Fruit fly (Drosophila melanogaster) whole organism, embryonic: ENCODE measurements around the gene Mis12.

Source experiments
- Abd-B ChIP-seq: fragments of 200-800 bp; sonication (Bioruptor generic); optimal IDR thresholded peaks from 2 replicates; lab custom pipeline; 2018; ENCODE audit warnings: missing biosample characterization, mild to moderate bottlenecking, missing genetic modification characterization, moderate library complexity
- BEAF-32 ChIP-seq: fragments of 200-800 bp; sonication (Bioruptor generic); optimal IDR thresholded peaks from 3 replicates; lab custom pipeline; 2017; ENCODE audit warnings: missing biosample characterization, missing genetic modification characterization, mild to moderate bottlenecking, moderate library complexity, missing genetic modification reagents
- CG11504 ChIP-seq: fragments of 200-800 bp; sonication (Bioruptor generic); optimal IDR thresholded peaks from 3 replicates; lab custom pipeline; 2019; ENCODE audit warnings: missing biosample characterization, mild to moderate bottlenecking, missing genetic modification characterization, moderate library complexity
- CG11696 ChIP-seq: fragments of 200-800 bp; sonication (Bioruptor generic); IDR thresholded peaks from 2 replicates; pipeline ENCODE4 v1.3.6; 2022; ENCODE audit warnings: missing biosample characterization, missing genetic modification characterization
- CG12155 ChIP-seq: fragments of 200-800 bp; sonication (Bioruptor generic); optimal IDR thresholded peaks from 3 replicates; lab custom pipeline; 2016; ENCODE audit warnings: missing biosample characterization, missing genetic modification characterization
- CG12942 ChIP-seq: fragments of 200-800 bp; sonication (Bioruptor generic); optimal IDR thresholded peaks from 3 replicates; lab custom pipeline; 2016; ENCODE audit warnings: missing biosample characterization, missing genetic modification characterization
- CG15011 ChIP-seq: fragments of 200-800 bp; sonication (Bioruptor generic); optimal IDR thresholded peaks from 3 replicates; lab custom pipeline; 2018; ENCODE audit warnings: missing biosample characterization, mild to moderate bottlenecking, missing genetic modification characterization
- CG17328 ChIP-seq: fragments of 200-800 bp; sonication (Bioruptor generic); IDR thresholded peaks from 2 replicates; pipeline ENCODE4 v1.3.6; 2022; ENCODE audit warnings: missing biosample characterization, missing genetic modification characterization
- CG2129 ChIP-seq: fragments of 200-800 bp; sonication (Bioruptor generic); IDR thresholded peaks from 2 replicates; pipeline ENCODE4 v1.3.6; 2022; ENCODE audit warnings: missing biosample characterization, missing genetic modification characterization; ENCODE audit not compliant: partially characterized antibody
- CG32767 ChIP-seq: fragments of 200-800 bp; sonication (Bioruptor generic); IDR thresholded peaks from 2 replicates; pipeline ENCODE4 v1.3.6; 2022; ENCODE audit warnings: missing biosample characterization, missing genetic modification characterization
- CG33213 ChIP-seq: fragments of 200-800 bp; sonication (Bioruptor generic); optimal IDR thresholded peaks from 3 replicates; lab custom pipeline; 2016; ENCODE audit warnings: missing biosample characterization, missing genetic modification characterization
- CG34422 ChIP-seq: fragments of 200-800 bp; sonication (Bioruptor generic); IDR thresholded peaks from 3 replicates; pipeline ENCODE4 v1.3.6; 2022; ENCODE audit warnings: missing biosample characterization, missing genetic modification characterization
- CG4617 ChIP-seq: fragments of 200-800 bp; sonication (Bioruptor generic); optimal IDR thresholded peaks from 3 replicates; lab custom pipeline; 2016; ENCODE audit warnings: missing biosample characterization, missing genetic modification characterization, borderline replicate concordance
- CG7271 ChIP-seq: fragments of 200-800 bp; sonication (Bioruptor generic); optimal IDR thresholded peaks from 2 replicates; lab custom pipeline; 2018; ENCODE audit warnings: missing biosample characterization, mild to moderate bottlenecking, missing genetic modification characterization, moderate library complexity
- CG8089 ChIP-seq: fragments of 200-800 bp; sonication (Bioruptor generic); optimal IDR thresholded peaks from 3 replicates; lab custom pipeline; 2016; ENCODE audit warnings: missing biosample characterization, missing genetic modification characterization
- CG8281 ChIP-seq: fragments of 200-800 bp; sonication (Bioruptor generic); optimal IDR thresholded peaks from 2 replicates; lab custom pipeline; 2018; ENCODE audit warnings: missing biosample characterization, mild to moderate bottlenecking, missing genetic modification characterization, moderate library complexity
- CG8388 ChIP-seq: fragments of 200-800 bp; sonication (Bioruptor generic); optimal IDR thresholded peaks from 2 replicates; lab custom pipeline; 2019; ENCODE audit warnings: missing biosample characterization, mild to moderate bottlenecking, missing genetic modification characterization, moderate library complexity
- CG9932 ChIP-seq: fragments of 200-800 bp; sonication (Bioruptor generic); IDR thresholded peaks from 2 replicates; pipeline ENCODE4 v1.3.6; 2022; ENCODE audit warnings: missing biosample characterization, missing genetic modification characterization
- Camta ChIP-seq: fragments of 200-800 bp; sonication (Bioruptor generic); optimal IDR thresholded peaks from 2 replicates; lab custom pipeline; 2016; ENCODE audit warnings: missing biosample characterization, missing genetic modification characterization
- Doc2 ChIP-seq: fragments of 200-800 bp; sonication (Bioruptor generic); IDR thresholded peaks from 2 replicates; pipeline ENCODE4 v1.3.6; 2022; ENCODE audit warnings: missing biosample characterization, missing genetic modification characterization
- Fer2 ChIP-seq: fragments of 200-800 bp; sonication (Bioruptor generic); optimal IDR thresholded peaks from 2 replicates; lab custom pipeline; 2018; ENCODE audit warnings: missing biosample characterization, mild to moderate bottlenecking, missing genetic modification characterization, moderate library complexity
- HLH3B ChIP-seq: fragments of 200-800 bp; sonication (Bioruptor generic); IDR thresholded peaks from 2 replicates; pipeline ENCODE4 v1.3.6; 2022; ENCODE audit warnings: missing biosample characterization, missing genetic modification characterization
- Hr51 ChIP-seq, 2 experiments: fragments of 200-800 bp; sonication (Bioruptor generic); optimal IDR thresholded peaks; 2 replicates in 1 of 2; 3 replicates in 1 of 2; lab custom pipeline; 2016 to 2018; ENCODE audit warnings: missing biosample characterization in 2 of 2, missing genetic modification characterization in 2 of 2, mild to moderate bottlenecking in 1 of 2, moderate library complexity in 1 of 2
- Lpt ChIP-seq: fragments of >200 bp; optimal IDR thresholded peaks from 2 replicates; lab custom pipeline; 2018; ENCODE audit warnings: missing biosample characterization, missing genetic modification characterization
- MBD-R2 ChIP-seq: fragments of 200-800 bp; sonication (Bioruptor generic); IDR thresholded peaks from 2 replicates; pipeline ENCODE4 v1.3.6; 2022; ENCODE audit warnings: missing biosample characterization, missing genetic modification characterization
- MESR4 ChIP-seq: fragments of 200-800 bp; sonication (Bioruptor generic); optimal IDR thresholded peaks from 2 replicates; lab custom pipeline; 2018; ENCODE audit warnings: missing biosample characterization, mild to moderate bottlenecking, missing genetic modification characterization, moderate library complexity
- NC2α ChIP-seq: fragments of 200-800 bp; sonication (Bioruptor generic); optimal IDR thresholded peaks from 2 replicates; lab custom pipeline; 2016; ENCODE audit warnings: missing biosample characterization, missing genetic modification characterization
- Nf-YB ChIP-seq: fragments of 200-800 bp; sonication (Bioruptor generic); optimal IDR thresholded peaks from 3 replicates; lab custom pipeline; 2019; ENCODE audit warnings: missing biosample characterization, mild to moderate bottlenecking, missing genetic modification characterization, moderate library complexity
- Optix ChIP-seq: fragments of 200-800 bp; sonication (Bioruptor generic); IDR thresholded peaks from 3 replicates; pipeline ENCODE4 v1.3.6; 2022; ENCODE audit warnings: missing biosample characterization, missing genetic modification characterization
- Taf1 ChIP-seq: fragments of 200-800 bp; sonication (Bioruptor generic); IDR thresholded peaks from 2 replicates; pipeline ENCODE4 v1.3.6; 2022; ENCODE audit warnings: missing biosample characterization, missing genetic modification characterization
- Vsx1 ChIP-seq: fragments of 200-800 bp; sonication (Bioruptor generic); optimal IDR thresholded peaks from 2 replicates; lab custom pipeline; 2017; ENCODE audit warnings: missing biosample characterization, mild to moderate bottlenecking, missing genetic modification characterization, missing genetic modification reagents
- bab2 ChIP-seq: fragments of 200-800 bp; sonication (Bioruptor generic); optimal IDR thresholded peaks from 2 replicates; lab custom pipeline; 2016; ENCODE audit warnings: missing biosample characterization, missing genetic modification characterization
- bigmax ChIP-seq: fragments of 200-800 bp; sonication (Bioruptor generic); optimal IDR thresholded peaks from 2 replicates; lab custom pipeline; 2018; ENCODE audit warnings: missing biosample characterization, mild to moderate bottlenecking, missing genetic modification characterization
- bsh ChIP-seq, 2 experiments: fragments of 200-800 bp; sonication (Bioruptor generic); optimal IDR thresholded peaks; 2 replicates each; lab custom pipeline; 2017 to 2018; ENCODE audit warnings: mild to moderate bottlenecking in 2 of 2, missing biosample characterization in 2 of 2, missing genetic modification characterization in 2 of 2, moderate library complexity in 1 of 2
- cato ChIP-seq: fragments of 200-800 bp; sonication (Bioruptor generic); optimal IDR thresholded peaks from 2 replicates; lab custom pipeline; 2016; ENCODE audit warnings: missing biosample characterization, missing genetic modification characterization, borderline replicate concordance
- chn ChIP-seq: fragments of 200-800 bp; sonication (Bioruptor generic); optimal IDR thresholded peaks from 2 replicates; lab custom pipeline; 2016; ENCODE audit warnings: missing biosample characterization, missing genetic modification characterization
- dan ChIP-seq: fragments of 200-800 bp; sonication (Bioruptor generic); IDR thresholded peaks from 2 replicates; pipeline ENCODE4 v1.3.6; 2022; ENCODE audit warnings: missing biosample characterization, missing genetic modification characterization
- emc ChIP-seq: fragments of 200-800 bp; sonication (Bioruptor generic); optimal IDR thresholded peaks from 2 replicates; lab custom pipeline; 2016; ENCODE audit warnings: missing biosample characterization, missing genetic modification characterization
- en ChIP-seq: fragments of 200-800 bp; sonication (Bioruptor generic); optimal IDR thresholded peaks from 2 replicates; lab custom pipeline; 2016; ENCODE audit warnings: missing biosample characterization, missing genetic modification characterization
- fd64A ChIP-seq: fragments of 200-800 bp; sonication (Bioruptor generic); optimal IDR thresholded peaks from 3 replicates; lab custom pipeline; 2018; ENCODE audit warnings: missing biosample characterization, mild to moderate bottlenecking, missing genetic modification characterization
- ftz-f1 ChIP-seq: fragments of 200-800 bp; sonication (Bioruptor generic); optimal IDR thresholded peaks from 2 replicates; lab custom pipeline; 2016; ENCODE audit warnings: missing biosample characterization, missing genetic modification characterization
- hbn ChIP-seq: fragments of 200-800 bp; sonication (Bioruptor generic); IDR thresholded peaks from 2 replicates; pipeline ENCODE4 v1.3.6; 2022; ENCODE audit warnings: missing biosample characterization, missing genetic modification characterization; ENCODE audit not compliant: partially characterized antibody
- nau ChIP-seq: fragments of 200-800 bp; sonication (Bioruptor generic); optimal IDR thresholded peaks from 3 replicates; lab custom pipeline; 2017; ENCODE audit warnings: missing biosample characterization, mild to moderate bottlenecking, missing genetic modification characterization, missing genetic modification reagents
- nom ChIP-seq: fragments of 200-800 bp; sonication (Bioruptor generic); optimal IDR thresholded peaks from 2 replicates; lab custom pipeline; 2017; ENCODE audit warnings: missing biosample characterization, missing genetic modification characterization, mild to moderate bottlenecking, moderate library complexity, missing genetic modification reagents
- phol ChIP-seq: fragments of 200-800 bp; sonication (Bioruptor generic); optimal IDR thresholded peaks from 3 replicates; lab custom pipeline; 2018; ENCODE audit warnings: missing biosample characterization, mild to moderate bottlenecking, missing genetic modification characterization, moderate library complexity
- sens ChIP-seq: fragments of 200-800 bp; sonication (Bioruptor generic); peaks from one replicate; lab custom pipeline; 2016; ENCODE audit warnings: missing biosample characterization, missing genetic modification characterization
- sug ChIP-seq: fragments of 200-800 bp; optimal IDR thresholded peaks from 2 replicates; lab custom pipeline; 2019; ENCODE audit warnings: missing biosample characterization, mild to moderate bottlenecking, missing genetic modification characterization, moderate library complexity
- usp ChIP-seq: fragments of >200 bp; optimal IDR thresholded peaks from 2 replicates; lab custom pipeline; 2017; ENCODE audit warnings: missing biosample characterization, missing genetic modification characterization
- z ChIP-seq: fragments of 200-800 bp; sonication (Bioruptor generic); IDR thresholded peaks from 3 replicates; pipeline ENCODE4 v1.3.6; 2022; ENCODE audit warnings: missing biosample characterization, missing genetic modification characterization
- zfh2 ChIP-seq: fragments of 200-800 bp; sonication (Bioruptor generic); optimal IDR thresholded peaks from 2 replicates; lab custom pipeline; 2016; ENCODE audit warnings: missing biosample characterization, missing genetic modification characterization

The Mis12 gene

dm6 chr3L:7013568-7014305 is 44.9 kb upstream of the Mis12 start (continued):
- no peak for TF ChIP-seq emc (GFP tag; lab: Kevin White, UChicago)
- no peak for TF ChIP-seq Abd-B
- TF ChIP-seq Taf1 (GFP tag; lab: Robert Waterston, UW) = peak; percentile 41; the same call in 1 of the 2 replicates
- TF ChIP-seq CG11696 (GFP tag; lab: Robert Waterston, UW) = peak; percentile 52
- no peak for TF ChIP-seq Fer2 (tag; lab: Kevin White, UChicago)
- TF ChIP-seq z (GFP tag; lab: Robert Waterston, UW) = peak; percentile 98
- no peak for TF ChIP-seq Lpt
- TF ChIP-seq Doc2 (GFP tag; lab: Robert Waterston, UW) = no peak
- TF ChIP-seq CG34422 (GFP tag; lab: Robert Waterston, UW) = 0 out of 3 replicates have a peak, but pooled peaks have one; percentile 26
- no peak for TF ChIP-seq MBD-R2 (GFP tag; lab: Robert Waterston, UW)
- peak; percentile 68 for TF ChIP-seq CG17328 (GFP tag; lab: Robert Waterston, UW)
- TF ChIP-seq dan (GFP tag; lab: Robert Waterston, UW) = no peak
- TF ChIP-seq CG4617 = no peak
- no peak for TF ChIP-seq Camta (GFP tag; lab: Kevin White, UChicago)
- no peak for TF ChIP-seq hbn
- TF ChIP-seq CG15011 = no peak
- TF ChIP-seq CG8388 (GFP tag; lab: Kevin White, UChicago) = no peak
- no peak for TF ChIP-seq usp (GFP tag; lab: Kevin White, UChicago)
- no peak for TF ChIP-seq CG2129 (GFP tag; lab: Robert Waterston, UW)
- no peak for TF ChIP-seq MESR4 (GFP tag; lab: Kevin White, UChicago)
- TF ChIP-seq Vsx1 (GFP tag; lab: Kevin White, UChicago) = no peak
- TF ChIP-seq CG7271 (tag; lab: Kevin White, UChicago) = no peak
- TF ChIP-seq CG11504 (tag; lab: Kevin White, UChicago) = peak; percentile 18
- no peak for TF ChIP-seq en (GFP tag; lab: Kevin White, UChicago)
- TF ChIP-seq bigmax (GFP tag; lab: Kevin White, UChicago) = no peak
- TF ChIP-seq zfh2 = no peak
- TF ChIP-seq CG33213 (GFP tag; lab: Kevin White, UChicago) = no peak
- TF ChIP-seq sug (tag; lab: Kevin White, UChicago) = peak; percentile 85
- TF ChIP-seq chn (GFP tag; lab: Kevin White, UChicago) = no peak
- TF ChIP-seq CG8281 (tag; lab: Kevin White, UChicago) = no peak
- peak in 1 of 2 experiments; percentile 60 for TF ChIP-seq Hr51 (GFP tag; optimal IDR thresholded peaks at IDR 0.05; lab: Kevin White, UChicago)
- no peak for TF ChIP-seq fd64A (GFP tag; lab: Kevin White, UChicago)
- no peak for TF ChIP-seq BEAF-32 (GFP tag; lab: Kevin White, UChicago)
- no peak for TF ChIP-seq nom (GFP tag; lab: Kevin White, UChicago)
- peak; percentile 46 for TF ChIP-seq CG9932 (GFP tag; lab: Robert Waterston, UW)
- no peak for TF ChIP-seq Optix
- peak in 1 of 2 experiments; percentile 21 for TF ChIP-seq bsh (GFP tag; optimal IDR thresholded peaks at IDR 0.05; lab: Kevin White, UChicago)
- no peak for TF ChIP-seq Nf-YB
- no peak for TF ChIP-seq CG12155 (GFP tag; lab: Kevin White, UChicago)
- TF ChIP-seq bab2 (GFP tag; lab: Kevin White, UChicago) = no peak
- TF ChIP-seq CG32767 (GFP tag; lab: Robert Waterston, UW) = peak; percentile 40
- TF ChIP-seq ftz-f1 = no peak
- no peak for TF ChIP-seq HLH3B
- TF ChIP-seq sens = peak; percentile 64
- TF ChIP-seq CG12942 (GFP tag; lab: Kevin White, UChicago) = no peak
- TF ChIP-seq phol (tag; lab: Kevin White, UChicago) = no peak
- no peak for TF ChIP-seq cato (GFP tag; lab: Kevin White, UChicago)
- TF ChIP-seq NC2α (GFP tag; lab: Kevin White, UChicago) = no peak
- no peak for TF ChIP-seq nau (GFP tag; lab: Kevin White, UChicago)
- no peak for TF ChIP-seq CG8089 (GFP tag; lab: Kevin White, UChicago)
